Fruit fly (Drosophila melanogaster) whole organism, embryonic: Measurements from ENCODE around the gene CG8814.

Experiments used
- Abd-B ChIP-seq: fragments of 200-800 bp; sonication (Bioruptor generic); optimal IDR thresholded peaks from 2 replicates; lab custom pipeline; 2018; ENCODE audit warnings: missing biosample characterization, mild to moderate bottlenecking, missing genetic modification characterization, moderate library complexity
- Adf1 ChIP-seq: fragments of 200-800 bp; sonication (Bioruptor generic); IDR thresholded peaks from 2 replicates; pipeline ENCODE4 v1.3.6; 2022; ENCODE audit warnings: missing biosample characterization, missing genetic modification characterization
- Atf-2 ChIP-seq: fragments of 200-800 bp; sonication (Bioruptor generic); optimal IDR thresholded peaks from 2 replicates; lab custom pipeline; 2016; ENCODE audit warnings: missing biosample characterization, missing genetic modification characterization
- CG1024 ChIP-seq: fragments of 200-800 bp; sonication (Bioruptor generic); IDR thresholded peaks from 2 replicates; pipeline ENCODE4 v1.3.6; 2022; ENCODE audit warnings: missing biosample characterization, missing genetic modification characterization
- CG11560 ChIP-seq: fragments of 200-800 bp; sonication (Bioruptor generic); IDR thresholded peaks from 3 replicates; pipeline ENCODE4 v1.3.6; 2022; ENCODE audit warnings: missing biosample characterization, missing genetic modification characterization
- CG12942 ChIP-seq: fragments of 200-800 bp; sonication (Bioruptor generic); optimal IDR thresholded peaks from 3 replicates; lab custom pipeline; 2016; ENCODE audit warnings: missing biosample characterization, missing genetic modification characterization
- CG13287 ChIP-seq: fragments of 200-800 bp; sonication (Bioruptor generic); IDR thresholded peaks from 2 replicates; pipeline ENCODE4 v1.3.6; 2022; ENCODE audit warnings: missing biosample characterization, missing genetic modification characterization; ENCODE audit not compliant: partially characterized antibody
- CG16863 ChIP-seq: fragments of 200-800 bp; sonication (Bioruptor generic); optimal IDR thresholded peaks from 3 replicates; lab custom pipeline; 2016; ENCODE audit warnings: missing biosample characterization, missing genetic modification characterization
- CG17802 ChIP-seq: fragments of 200-800 bp; sonication (Bioruptor generic); optimal IDR thresholded peaks from 2 replicates; lab custom pipeline; 2018; ENCODE audit warnings: missing biosample characterization, mild to moderate bottlenecking, missing genetic modification characterization, moderate library complexity
- CG2678 ChIP-seq: fragments of 200-800 bp; sonication (Bioruptor generic); optimal IDR thresholded peaks from 3 replicates; lab custom pipeline; 2019; ENCODE audit warnings: missing biosample characterization, mild to moderate bottlenecking, missing genetic modification characterization, moderate library complexity
- CG3163 ChIP-seq: fragments of 200-800 bp; sonication (Bioruptor generic); optimal IDR thresholded peaks from 3 replicates; lab custom pipeline; 2016; ENCODE audit warnings: missing biosample characterization, missing genetic modification characterization
- CG4360 ChIP-seq: fragments of 200-800 bp; sonication (Bioruptor generic); IDR thresholded peaks from 2 replicates; pipeline ENCODE4 v1.3.6; 2022; ENCODE audit warnings: missing biosample characterization, missing genetic modification characterization
- CG6175 ChIP-seq: fragments of 200-800 bp; sonication (Bioruptor generic); IDR thresholded peaks from 3 replicates; pipeline ENCODE4 v1.3.6; 2022; ENCODE audit warnings: missing biosample characterization, missing genetic modification characterization
- CG8765 ChIP-seq: fragments of 200-800 bp; sonication (Bioruptor generic); IDR thresholded peaks from 2 replicates; pipeline ENCODE4 v1.3.6; 2022; ENCODE audit warnings: missing biosample characterization, missing genetic modification characterization
- CG8924 ChIP-seq: fragments of 200-800 bp; optimal IDR thresholded peaks from 3 replicates; lab custom pipeline; 2019; ENCODE audit warnings: missing biosample characterization, mild to moderate bottlenecking, missing genetic modification characterization, moderate library complexity
- Dfd ChIP-seq, 2 experiments: fragments of >200 bp; optimal IDR thresholded peaks; 2 replicates each; lab custom pipeline; 2017; ENCODE audit warnings: missing biosample characterization in 2 of 2, missing genetic modification characterization in 2 of 2
- GATAe ChIP-seq: fragments of 200-800 bp; sonication (Bioruptor generic); conservative IDR thresholded peaks from 2 replicates; pipeline ENCODE4 v1.3.6; 2022; ENCODE audit warnings: missing biosample characterization, missing genetic modification characterization
- HLH4C ChIP-seq: fragments of 200-800 bp; sonication (Bioruptor generic); IDR thresholded peaks from 3 replicates; pipeline ENCODE4 v1.3.6; 2022; ENCODE audit warnings: missing biosample characterization, missing genetic modification characterization; ENCODE audit not compliant: partially characterized antibody
- Lpt ChIP-seq: fragments of >200 bp; optimal IDR thresholded peaks from 2 replicates; lab custom pipeline; 2018; ENCODE audit warnings: missing biosample characterization, missing genetic modification characterization
- NC2β ChIP-seq: fragments of 200-800 bp; sonication (Bioruptor generic); optimal IDR thresholded peaks from 2 replicates; lab custom pipeline; 2016; ENCODE audit warnings: missing biosample characterization, missing genetic modification characterization
- Nf-YA ChIP-seq: fragments of 200-800 bp; sonication (Bioruptor generic); IDR thresholded peaks from 2 replicates; pipeline ENCODE4 v1.3.6; 2022; ENCODE audit warnings: missing biosample characterization, missing genetic modification characterization
- Poxn ChIP-seq: fragments of 200-800 bp; sonication (Bioruptor generic); IDR thresholded peaks from 2 replicates; pipeline ENCODE4 v1.3.6; 2022; ENCODE audit warnings: missing biosample characterization, missing genetic modification characterization
- Ravus ChIP-seq: fragments of 200-800 bp; sonication (Bioruptor generic); IDR thresholded peaks from 2 replicates; pipeline ENCODE4 v1.3.6; 2022; ENCODE audit warnings: missing biosample characterization, missing genetic modification characterization
- Scr ChIP-seq: fragments of 200-800 bp; sonication (Bioruptor generic); IDR thresholded peaks from 2 replicates; pipeline ENCODE4 v1.3.6; 2022; ENCODE audit warnings: missing biosample characterization, missing genetic modification characterization; ENCODE audit not compliant: partially characterized antibody
- Side ChIP-seq: fragments of 200-800 bp; sonication (Bioruptor generic); optimal IDR thresholded peaks from 2 replicates; lab custom pipeline; 2016; ENCODE audit warnings: missing biosample characterization, missing genetic modification characterization
- Sin3A ChIP-seq: fragments of >200 bp; optimal IDR thresholded peaks from 2 replicates; lab custom pipeline; 2018
- Sox100B ChIP-seq: fragments of 200-800 bp; sonication (Bioruptor generic); optimal IDR thresholded peaks from 3 replicates; lab custom pipeline; 2018; ENCODE audit warnings: missing biosample characterization, mild to moderate bottlenecking, missing genetic modification characterization
- YL-1 ChIP-seq: fragments of 200-800 bp; sonication (Bioruptor generic); optimal IDR thresholded peaks from 3 replicates; lab custom pipeline; 2017; ENCODE audit warnings: missing biosample characterization, mild to moderate bottlenecking, missing genetic modification characterization
- ab ChIP-seq: fragments of 200-800 bp; sonication (Bioruptor generic); optimal IDR thresholded peaks from 2 replicates; lab custom pipeline; 2016; ENCODE audit warnings: missing biosample characterization, missing genetic modification characterization
- ase ChIP-seq: fragments of 200-800 bp; sonication (Bioruptor generic); IDR thresholded peaks from 3 replicates; pipeline ENCODE4 v1.3.6; 2022; ENCODE audit warnings: missing biosample characterization, missing genetic modification characterization
- bbx ChIP-seq: fragments of 200-800 bp; sonication (Bioruptor generic); IDR thresholded peaks from 2 replicates; pipeline ENCODE4 v1.3.6; 2022; ENCODE audit warnings: missing biosample characterization, missing genetic modification characterization; ENCODE audit not compliant: partially characterized antibody
- corto ChIP-seq: fragments of 200-800 bp; sonication (Bioruptor generic); optimal IDR thresholded peaks from 2 replicates; lab custom pipeline; 2016; ENCODE audit warnings: missing biosample characterization, mild to moderate bottlenecking, missing genetic modification characterization, moderate library complexity
- cwo ChIP-seq: fragments of 200-800 bp; sonication (Bioruptor generic); optimal IDR thresholded peaks from 3 replicates; lab custom pipeline; 2017; ENCODE audit warnings: missing biosample characterization, missing genetic modification characterization, mild to moderate bottlenecking, moderate library complexity, missing genetic modification reagents
- danr ChIP-seq: fragments of 200-800 bp; sonication (Bioruptor generic); IDR thresholded peaks from 2 replicates; pipeline ENCODE4 v1.3.6; 2022; ENCODE audit warnings: missing biosample characterization, missing genetic modification characterization
- dm ChIP-seq: fragments of 200-800 bp; sonication (Bioruptor generic); optimal IDR thresholded peaks from 3 replicates; lab custom pipeline; 2016; ENCODE audit warnings: missing biosample characterization, missing genetic modification characterization
- dysf ChIP-seq: fragments of 200-800 bp; sonication (Bioruptor generic); IDR thresholded peaks from 3 replicates; pipeline ENCODE4 v1.3.6; 2022; ENCODE audit warnings: missing biosample characterization, missing genetic modification characterization
- en ChIP-seq: fragments of 200-800 bp; sonication (Bioruptor generic); optimal IDR thresholded peaks from 2 replicates; lab custom pipeline; 2016; ENCODE audit warnings: missing biosample characterization, missing genetic modification characterization
- insv ChIP-seq, 2 experiments: fragments of 200-800 bp; sonication (Bioruptor generic); optimal IDR thresholded peaks; 3 replicates each; lab custom pipeline; 2016 to 2018; ENCODE audit warnings: missing biosample characterization in 2 of 2, missing genetic modification characterization in 2 of 2
- kay ChIP-seq: fragments of 200-800 bp; sonication (Bioruptor generic); optimal IDR thresholded peaks from 2 replicates; lab custom pipeline; 2016; ENCODE audit warnings: missing biosample characterization, missing genetic modification characterization
- lbe ChIP-seq: fragments of 200-800 bp; sonication (Bioruptor generic); optimal IDR thresholded peaks from 2 replicates; lab custom pipeline; 2016; ENCODE audit warnings: missing biosample characterization, mild to moderate bottlenecking, missing genetic modification characterization
- mam ChIP-seq: fragments of 200-800 bp; sonication (Bioruptor generic); optimal IDR thresholded peaks from 3 replicates; lab custom pipeline; 2016; ENCODE audit warnings: missing biosample characterization, missing genetic modification characterization
- p53 ChIP-seq: fragments of 200-800 bp; sonication (Bioruptor generic); optimal IDR thresholded peaks from 2 replicates; lab custom pipeline; 2016; ENCODE audit warnings: missing biosample characterization, missing genetic modification characterization
- pfk ChIP-seq: fragments of 200-800 bp; sonication (Bioruptor generic); optimal IDR thresholded peaks from 2 replicates; lab custom pipeline; 2018; ENCODE audit warnings: missing biosample characterization, mild to moderate bottlenecking, missing genetic modification characterization, moderate library complexity
- pnt ChIP-seq: fragments of 200-800 bp; sonication (Bioruptor generic); optimal IDR thresholded peaks from 3 replicates; lab custom pipeline; 2016; ENCODE audit warnings: missing biosample characterization, missing genetic modification characterization
- pzg ChIP-seq: fragments of 200-800 bp; sonication (Bioruptor generic); optimal IDR thresholded peaks from 3 replicates; lab custom pipeline; 2018; ENCODE audit warnings: missing biosample characterization, mild to moderate bottlenecking, missing genetic modification characterization, moderate library complexity
- salm ChIP-seq: fragments of 200-800 bp; sonication (Bioruptor generic); optimal IDR thresholded peaks from 2 replicates; lab custom pipeline; 2018; ENCODE audit warnings: missing biosample characterization, mild to moderate bottlenecking, missing genetic modification characterization
- sens ChIP-seq: fragments of 200-800 bp; sonication (Bioruptor generic); peaks from one replicate; lab custom pipeline; 2016; ENCODE audit warnings: missing biosample characterization, missing genetic modification characterization
- sna ChIP-seq: fragments of 200-800 bp; sonication (Bioruptor generic); IDR thresholded peaks from 2 replicates; pipeline ENCODE4 v1.3.6; 2022; ENCODE audit warnings: missing biosample characterization, missing genetic modification characterization; ENCODE audit not compliant: partially characterized antibody
- sr ChIP-seq: fragments of 200-800 bp; sonication (Bioruptor generic); IDR thresholded peaks from 3 replicates; pipeline ENCODE4 v1.3.6; 2022; ENCODE audit warnings: missing biosample characterization, missing genetic modification characterization
- twi ChIP-seq: fragments of 200-800 bp; optimal IDR thresholded peaks from 2 replicates; lab custom pipeline; 2019; ENCODE audit warnings: missing biosample characterization, mild to moderate bottlenecking, missing genetic modification characterization, moderate library complexity
- tx ChIP-seq: fragments of 200-800 bp; sonication (Bioruptor generic); optimal IDR thresholded peaks from 2 replicates; lab custom pipeline; 2016; ENCODE audit warnings: missing biosample characterization, missing genetic modification characterization
- zfh1 ChIP-seq: fragments of 200-800 bp; sonication (Bioruptor generic); IDR thresholded peaks from 3 replicates; pipeline ENCODE4 v1.3.6; 2022; ENCODE audit warnings: missing biosample characterization, missing genetic modification characterization

CG8814 gene

dm6 chr2L:2830341-2830800 lies 44.3 kb upstream of the CG8814 start:
- peak; percentile 68 for TF ChIP-seq corto (GFP tag; lab: Kevin White, UChicago)
- peak; percentile 76 for TF ChIP-seq lbe
- peak; percentile 30 for TF ChIP-seq CG16863 (GFP tag; lab: Kevin White, UChicago)
- TF ChIP-seq Lpt (GFP tag; lab: Kevin White, UChicago) = no peak
- TF ChIP-seq ab (GFP tag; lab: Kevin White, UChicago) = peak; percentile 36
- peak; percentile 50 for TF ChIP-seq mam (GFP tag; lab: Kevin White, UChicago)
- TF ChIP-seq Side (GFP tag; lab: Kevin White, UChicago) = peak; percentile 47
- TF ChIP-seq salm (tag; lab: Kevin White, UChicago) = peak; percentile 77
- TF ChIP-seq CG17802 (tag; lab: Kevin White, UChicago) = peak; percentile 27
- TF ChIP-seq CG12942 = peak; percentile 61
- TF ChIP-seq insv (GFP tag; optimal IDR thresholded peaks at IDR 0.05; lab: Kevin White, UChicago) = peak in 1 of 2 experiments; percentile 59
- TF ChIP-seq Adf1 (GFP tag; lab: Robert Waterston, UW) = peak; percentile 30; the same call in 1 of the 2 replicates
- TF ChIP-seq YL-1 (GFP tag; lab: Kevin White, UChicago) = peak; percentile 60
- TF ChIP-seq twi = peak; percentile 86
- TF ChIP-seq Sin3A (lab: Kevin White, UChicago) = no peak
- peak; percentile 47 for TF ChIP-seq Nf-YA (GFP tag; lab: Robert Waterston, UW)
- no peak for TF ChIP-seq Dfd (GFP tag; optimal IDR thresholded peaks at IDR 0.05; lab: Kevin White, UChicago)
- no peak for TF ChIP-seq CG13287 (GFP tag; lab: Robert Waterston, UW)
- peak; percentile 43 for TF ChIP-seq Atf-2
- peak; percentile 79 for TF ChIP-seq kay (GFP tag; lab: Kevin White, UChicago)
- peak; percentile 77 for TF ChIP-seq cwo
- peak; percentile 5; the same call in 1 of the 2 replicates for TF ChIP-seq Poxn
- TF ChIP-seq HLH4C (GFP tag; lab: Robert Waterston, UW) = no peak
- TF ChIP-seq danr (GFP tag; lab: Robert Waterston, UW) = peak; percentile 78
- no peak for TF ChIP-seq CG11560 (tag; lab: Robert Waterston, UW)
- peak; percentile 85 for TF ChIP-seq dysf (GFP tag; lab: Robert Waterston, UW)
- TF ChIP-seq GATAe = no peak
- peak; percentile 94 for TF ChIP-seq CG8924
- no peak for TF ChIP-seq Ravus (GFP tag; lab: Robert Waterston, UW)
- peak; percentile 67; the same call in 2 of the 3 replicates for TF ChIP-seq zfh1 (GFP tag; lab: Robert Waterston, UW)
- TF ChIP-seq CG6175 (GFP tag; lab: Robert Waterston, UW) = no peak
- no peak for TF ChIP-seq p53 (GFP tag; lab: Kevin White, UChicago)
- TF ChIP-seq Scr (GFP tag; lab: Robert Waterston, UW) = no peak
- peak; percentile 17 for TF ChIP-seq tx
- no peak for TF ChIP-seq pfk (GFP tag; lab: Kevin White, UChicago)
- TF ChIP-seq CG1024 = no peak
- peak; percentile 31 for TF ChIP-seq en
- TF ChIP-seq sens (GFP tag; lab: Kevin White, UChicago) = peak; percentile 96
- TF ChIP-seq dm (GFP tag; lab: Kevin White, UChicago) = no peak
- peak; percentile 42 for TF ChIP-seq NC2β (GFP tag; lab: Kevin White, UChicago)
- no peak for TF ChIP-seq CG3163 (GFP tag; lab: Kevin White, UChicago)
- peak; percentile 64; the same call in 1 of the 3 replicates for TF ChIP-seq ase (GFP tag; lab: Robert Waterston, UW)
- TF ChIP-seq CG4360 (GFP tag; lab: Robert Waterston, UW) = no peak
- TF ChIP-seq sr = no peak
- no peak for TF ChIP-seq bbx (GFP tag; lab: Robert Waterston, UW)
- TF ChIP-seq pzg (GFP tag; lab: Kevin White, UChicago) = no peak
- TF ChIP-seq Sox100B (GFP tag; lab: Kevin White, UChicago) = peak; percentile 97
- peak; percentile 83 for TF ChIP-seq Abd-B
- no peak for TF ChIP-seq sna (GFP tag; lab: Robert Waterston, UW)
- TF ChIP-seq CG2678 (tag; lab: Kevin White, UChicago) = peak; percentile 95
- TF ChIP-seq pnt (GFP tag; lab: Kevin White, UChicago) = peak; percentile 36
- TF ChIP-seq CG8765 (GFP tag; lab: Robert Waterston, UW) = 0 out of 2 replicates have a peak, but pooled peaks have one; percentile 10
